Fruit fly (Drosophila melanogaster) whole organism: ENCODE data around the gene CG12689.

Experiments used
- CG8478 ChIP-seq: fragments of >200 bp; optimal IDR thresholded peaks from 2 replicates; lab custom pipeline; 2018; ENCODE audit warnings: inconsistent platforms
- Dll ChIP-seq: fragments of >200 bp; optimal IDR thresholded peaks from 2 replicates; lab custom pipeline; 2017
- EcR ChIP-seq, 2 experiments: fragments of >200 bp; optimal IDR thresholded peaks; 2 replicates each; lab custom pipeline; 2017; ENCODE audit warnings: missing biosample characterization in 2 of 2, missing genetic modification characterization in 2 of 2, missing genetic modification reagents in 2 of 2
- pan ChIP-seq: fragments of >200 bp; optimal IDR thresholded peaks from 2 replicates; lab custom pipeline; 2017
- psq ChIP-seq: fragments of >200 bp; optimal IDR thresholded peaks from 2 replicates; lab custom pipeline; 2017
- usp ChIP-seq: fragments of >200 bp; optimal IDR thresholded peaks from 2 replicates; lab custom pipeline; 2017; ENCODE audit warnings: missing biosample characterization, missing genetic modification characterization, mixed read lengths

Gene CG12689

dm6 chrX:7586031-7586430 lies at the start of gene CG12689:
TSS of gene CG12689 (minus strand) at chrX:7586131.
- TF ChIP-seq pan (no peak), EcR (GFP tag; optimal IDR thresholded peaks at IDR 0.05; lab: Kevin White, UChicago) (no peak), CG8478 (lab: Kevin White, UChicago) (no peak), usp (GFP tag; lab: Kevin White, UChicago) (no peak), Dll (lab: Kevin White, UChicago) (no peak), psq (no peak)

dm6 chrX:7633036-7633435 lies 47.1 kb upstream of the CG12689 start:
- TF ChIP-seq psq (no peak), pan (no peak), usp (GFP tag; lab: Kevin White, UChicago) (no peak), Dll (lab: Kevin White, UChicago) (no peak), CG8478 (lab: Kevin White, UChicago) (no peak), EcR (GFP tag; optimal IDR thresholded peaks at IDR 0.05; lab: Kevin White, UChicago) (no peak)

dm6 chrX:7631359-7631758 lies 45.4 kb upstream of the CG12689 start:
- TF ChIP-seq psq (no peak), usp (GFP tag; lab: Kevin White, UChicago) (no peak), Dll (lab: Kevin White, UChicago) (no peak), EcR (GFP tag; optimal IDR thresholded peaks at IDR 0.05; lab: Kevin White, UChicago) (no peak), pan (no peak), CG8478 (lab: Kevin White, UChicago) (no peak)

- TF ChIP-seq CG8478 (lab: Kevin White, UChicago), result no peak
- TF ChIP-seq EcR (GFP tag; optimal IDR thresholded peaks at IDR 0.05; lab: Kevin White, UChicago), result no peak
- no peak for TF ChIP-seq Dll (lab: Kevin White, UChicago)
- TF ChIP-seq pan, result no peak
- no peak for TF ChIP-seq usp (GFP tag; lab: Kevin White, UChicago)
- no peak for TF ChIP-seq psq
Observed at dm6 chrX:7629873-7630272, 43.9 kb upstream of the CG12689 start.

- TF ChIP-seq CG8478 (lab: Kevin White, UChicago), result no peak
- TF ChIP-seq psq, result no peak
- no peak for TF ChIP-seq Dll (lab: Kevin White, UChicago)
Observed at dm6 chrX:7628826-7629576, 43.1 kb upstream of the CG12689 start.

dm6 chrX:7628344-7628743 lies 42.4 kb upstream of the CG12689 start:
- TF ChIP-seq EcR (GFP tag; optimal IDR thresholded peaks at IDR 0.05; lab: Kevin White, UChicago) (no peak), psq (no peak), pan (no peak), usp (GFP tag; lab: Kevin White, UChicago) (no peak), CG8478 (lab: Kevin White, UChicago) (no peak), Dll (lab: Kevin White, UChicago) (no peak)

dm6 chrX:7626847-7627497 lies 41.0 kb upstream of the CG12689 start:
- TF ChIP-seq Dll (lab: Kevin White, UChicago) (peak; percentile 74), CG8478 (lab: Kevin White, UChicago) (peak; percentile 88), psq (no peak)

- no peak for TF ChIP-seq Dll (lab: Kevin White, UChicago)
- no peak for TF ChIP-seq CG8478 (lab: Kevin White, UChicago)
- TF ChIP-seq usp (GFP tag; lab: Kevin White, UChicago), result no peak
Observed at dm6 chrX:7625224-7625623, 39.3 kb upstream of the CG12689 start.

- TF ChIP-seq pan (peak; percentile 66), EcR (GFP tag; optimal IDR thresholded peaks at IDR 0.05; lab: Kevin White, UChicago) (no peak)
Observed at dm6 chrX:7618195-7618594, 32.3 kb upstream of the CG12689 start.

- TF ChIP-seq Dll (lab: Kevin White, UChicago) (no peak), psq (no peak), usp (GFP tag; lab: Kevin White, UChicago) (no peak), EcR (GFP tag; optimal IDR thresholded peaks at IDR 0.05; lab: Kevin White, UChicago) (no peak), pan (no peak)
Observed at dm6 chrX:7617414-7617813, 31.5 kb upstream of the CG12689 start.

dm6 chrX:7616920-7617319 lies 31.0 kb upstream of the CG12689 start:
- TF ChIP-seq EcR (GFP tag; optimal IDR thresholded peaks at IDR 0.05; lab: Kevin White, UChicago) (no peak), CG8478 (lab: Kevin White, UChicago) (no peak), Dll (lab: Kevin White, UChicago) (no peak), usp (GFP tag; lab: Kevin White, UChicago) (no peak), pan (no peak), psq (no peak)

- TF ChIP-seq CG8478 (lab: Kevin White, UChicago), result peak; percentile 25
- no peak for TF ChIP-seq usp (GFP tag; lab: Kevin White, UChicago)
- TF ChIP-seq pan, result no peak
- TF ChIP-seq Dll (lab: Kevin White, UChicago), result peak; percentile 88
Observed at dm6 chrX:7607991-7608605, 22.2 kb upstream of the CG12689 start, which contains the start of gene ct. TSS of gene ct (plus strand) at chrX:7608428.
